Fruit fly (Drosophila melanogaster) whole organism, embryonic: ENCODE data around the gene Hsp70Ba.
A peak's percentile ranks its signal among the peaks of the same experiment; 100 is the strongest.

Experiments
- ATbp ChIP-seq: fragments of 200-800 bp; sonication (Bioruptor generic); optimal IDR thresholded peaks from 2 replicates; lab custom pipeline; 2017; ENCODE audit warnings: missing biosample characterization, mild to moderate bottlenecking, missing genetic modification characterization, missing genetic modification reagents
- Atf6 ChIP-seq: fragments of 200-800 bp; sonication (Bioruptor generic); IDR thresholded peaks from 2 replicates; pipeline ENCODE4 v1.3.6; 2022; ENCODE audit warnings: missing biosample characterization, missing genetic modification characterization
- Awh ChIP-seq: fragments of 200-800 bp; sonication (Bioruptor generic); IDR thresholded peaks from 2 replicates; pipeline ENCODE4, ENCODE4 v1.3.6; 2022; ENCODE audit warnings: missing biosample characterization, missing genetic modification characterization
- B-H2 ChIP-seq: fragments of 200-800 bp; sonication (Bioruptor generic); optimal IDR thresholded peaks from 2 replicates; lab custom pipeline; 2018; ENCODE audit warnings: missing biosample characterization, mild to moderate bottlenecking, missing genetic modification characterization
- CG10321 ChIP-seq: fragments of 200-800 bp; sonication (Bioruptor generic); IDR thresholded peaks from 2 replicates; pipeline ENCODE4 v1.3.6; 2022; ENCODE audit warnings: missing biosample characterization, missing genetic modification characterization
- CG10366 ChIP-seq: fragments of 200-800 bp; sonication (Bioruptor generic); IDR thresholded peaks from 2 replicates; pipeline ENCODE4 v1.3.6; 2022; ENCODE audit warnings: missing biosample characterization, missing genetic modification characterization
- CG10431 ChIP-seq: fragments of 200-800 bp; sonication (Bioruptor generic); optimal IDR thresholded peaks from 3 replicates; lab custom pipeline; 2018; ENCODE audit warnings: missing biosample characterization, mild to moderate bottlenecking, missing genetic modification characterization
- CG10654 ChIP-seq: fragments of 200-800 bp; sonication (Bioruptor generic); optimal IDR thresholded peaks from 2 replicates; lab custom pipeline; 2016; ENCODE audit warnings: missing biosample characterization, missing genetic modification characterization
- CG12071 ChIP-seq: fragments of 200-800 bp; sonication (Bioruptor generic); optimal IDR thresholded peaks from 3 replicates; lab custom pipeline; 2018; ENCODE audit warnings: missing biosample characterization, mild to moderate bottlenecking, missing genetic modification characterization
- CG12299 ChIP-seq: fragments of 200-800 bp; sonication (Bioruptor generic); optimal IDR thresholded peaks from 2 replicates; lab custom pipeline; 2018; ENCODE audit warnings: missing biosample characterization, mild to moderate bottlenecking, missing genetic modification characterization
- CG12659 ChIP-seq: fragments of 200-800 bp; sonication (Bioruptor generic); optimal IDR thresholded peaks from 3 replicates; lab custom pipeline; 2017; ENCODE audit warnings: mild to moderate bottlenecking, missing biosample characterization, missing genetic modification reagents, missing genetic modification characterization
- CG12769 ChIP-seq: fragments of 200-800 bp; sonication (Bioruptor generic); optimal IDR thresholded peaks from 2 replicates; lab custom pipeline; 2019; ENCODE audit warnings: missing biosample characterization, mild to moderate bottlenecking, missing genetic modification characterization, moderate library complexity
- CG13624 ChIP-seq: fragments of 200-800 bp; sonication (Bioruptor generic); optimal IDR thresholded peaks from 2 replicates; lab custom pipeline; 2016; ENCODE audit warnings: missing biosample characterization, missing genetic modification characterization
- CG13894 ChIP-seq: fragments of 200-800 bp; sonication (Bioruptor generic); optimal IDR thresholded peaks from 3 replicates; lab custom pipeline; 2018; ENCODE audit warnings: missing biosample characterization, mild to moderate bottlenecking, missing genetic modification characterization, moderate library complexity
- CG14710 ChIP-seq: fragments of 200-800 bp; sonication (Bioruptor generic); optimal IDR thresholded peaks from 3 replicates; lab custom pipeline; 2019; ENCODE audit warnings: missing biosample characterization, mild to moderate bottlenecking, missing genetic modification characterization, moderate library complexity
- CG15073 ChIP-seq: fragments of 200-800 bp; sonication (Bioruptor generic); optimal IDR thresholded peaks from 2 replicates; lab custom pipeline; 2016; ENCODE audit warnings: missing biosample characterization, missing genetic modification characterization
- CG4424 ChIP-seq: fragments of 200-800 bp; sonication (Bioruptor generic); optimal IDR thresholded peaks from 3 replicates; lab custom pipeline; 2016; ENCODE audit warnings: missing biosample characterization, missing genetic modification characterization
- CG6854 ChIP-seq: fragments of 200-800 bp; sonication (Bioruptor generic); optimal IDR thresholded peaks from 3 replicates; lab custom pipeline; 2017; ENCODE audit warnings: missing biosample characterization, mild to moderate bottlenecking, missing genetic modification characterization
- CG8478 ChIP-seq: fragments of >200 bp; optimal IDR thresholded peaks from 2 replicates; lab custom pipeline; 2018
- CG9932 ChIP-seq: fragments of 200-800 bp; sonication (Bioruptor generic); IDR thresholded peaks from 2 replicates; pipeline ENCODE4 v1.3.6; 2022; ENCODE audit warnings: missing biosample characterization, missing genetic modification characterization
- Chrac-16 ChIP-seq: fragments of 200-800 bp; sonication (Bioruptor generic); optimal IDR thresholded peaks from 3 replicates; lab custom pipeline; 2016; ENCODE audit warnings: missing biosample characterization, missing genetic modification characterization
- ERR ChIP-seq: fragments of 200-800 bp; sonication (Bioruptor generic); optimal IDR thresholded peaks from 2 replicates; lab custom pipeline; 2016; ENCODE audit warnings: missing biosample characterization, missing genetic modification characterization
- Fer1 ChIP-seq: fragments of 200-800 bp; sonication (Bioruptor generic); optimal IDR thresholded peaks from 2 replicates; lab custom pipeline; 2017; ENCODE audit warnings: missing biosample characterization, mild to moderate bottlenecking, missing genetic modification characterization
- Fer3 ChIP-seq: fragments of 200-800 bp; sonication (Bioruptor generic); optimal IDR thresholded peaks from 2 replicates; lab custom pipeline; 2018; ENCODE audit warnings: missing biosample characterization, mild to moderate bottlenecking, missing genetic modification characterization, moderate library complexity
- Gug ChIP-seq: fragments of 200-800 bp; sonication (Bioruptor generic); IDR thresholded peaks from 4 replicates; pipeline ENCODE4 v1.3.6; 2022; ENCODE audit warnings: missing biosample characterization, missing genetic modification characterization
- Lhr ChIP-seq: fragments of 200-800 bp; sonication (Bioruptor generic); optimal IDR thresholded peaks from 3 replicates; lab custom pipeline; 2017; ENCODE audit warnings: mild to moderate bottlenecking, missing biosample characterization, missing genetic modification reagents, missing genetic modification characterization
- Optix ChIP-seq: fragments of 200-800 bp; sonication (Bioruptor generic); IDR thresholded peaks from 3 replicates; pipeline ENCODE4 v1.3.6; 2022; ENCODE audit warnings: missing biosample characterization, missing genetic modification characterization
- Rx ChIP-seq: fragments of 200-800 bp; sonication (Bioruptor generic); IDR thresholded peaks from 2 replicates; pipeline ENCODE4 v1.3.6; 2022; ENCODE audit warnings: missing biosample characterization, missing genetic modification characterization
- Scr ChIP-seq: fragments of 200-800 bp; sonication (Bioruptor generic); IDR thresholded peaks from 2 replicates; pipeline ENCODE4 v1.3.6; 2022; ENCODE audit warnings: missing biosample characterization, missing genetic modification characterization; ENCODE audit not compliant: partially characterized antibody
- Sry-δ ChIP-seq: fragments of 200-800 bp; sonication (Bioruptor generic); optimal IDR thresholded peaks from 2 replicates; lab custom pipeline; 2016; ENCODE audit warnings: missing biosample characterization, missing genetic modification characterization
- YL-1 ChIP-seq: fragments of 200-800 bp; sonication (Bioruptor generic); optimal IDR thresholded peaks from 3 replicates; lab custom pipeline; 2017; ENCODE audit warnings: missing biosample characterization, mild to moderate bottlenecking, missing genetic modification characterization
- bigmax ChIP-seq: fragments of 200-800 bp; sonication (Bioruptor generic); optimal IDR thresholded peaks from 2 replicates; lab custom pipeline; 2018; ENCODE audit warnings: missing biosample characterization, mild to moderate bottlenecking, missing genetic modification characterization
- bsh ChIP-seq, 2 experiments: fragments of 200-800 bp; sonication (Bioruptor generic); optimal IDR thresholded peaks; 2 replicates each; lab custom pipeline; 2017 to 2018; ENCODE audit warnings: mild to moderate bottlenecking in 2 of 2, missing biosample characterization in 2 of 2, missing genetic modification characterization in 2 of 2, moderate library complexity in 1 of 2
- cato ChIP-seq: fragments of 200-800 bp; sonication (Bioruptor generic); optimal IDR thresholded peaks from 2 replicates; lab custom pipeline; 2016; ENCODE audit warnings: missing biosample characterization, missing genetic modification characterization, borderline replicate concordance
- cg ChIP-seq: fragments of 200-800 bp; sonication (Bioruptor generic); optimal IDR thresholded peaks from 3 replicates; lab custom pipeline; 2019; ENCODE audit warnings: missing biosample characterization, mild to moderate bottlenecking, missing genetic modification characterization, moderate library complexity
- chif ChIP-seq, 2 experiments: fragments of 200-800 bp; sonication (Bioruptor generic); optimal IDR thresholded peaks; 3 replicates each; lab custom pipeline; 2016; ENCODE audit warnings: missing biosample characterization in 2 of 2, missing genetic modification characterization in 2 of 2
- dmrt99B ChIP-seq: fragments of 200-800 bp; sonication (Bioruptor generic); optimal IDR thresholded peaks from 2 replicates; lab custom pipeline; 2018; ENCODE audit warnings: missing biosample characterization, mild to moderate bottlenecking, missing genetic modification characterization, moderate library complexity
- esg ChIP-seq: fragments of 200-800 bp; sonication (Bioruptor generic); conservative IDR thresholded peaks from 2 replicates; pipeline ENCODE4 v1.3.6; 2022; ENCODE audit warnings: missing biosample characterization, missing genetic modification characterization
- gem ChIP-seq: fragments of 200-800 bp; sonication (Bioruptor generic); optimal IDR thresholded peaks from 2 replicates; lab custom pipeline; 2019; ENCODE audit warnings: missing biosample characterization, mild to moderate bottlenecking, missing genetic modification characterization, moderate library complexity
- h ChIP-seq: fragments of >200 bp; optimal IDR thresholded peaks from 2 replicates; lab custom pipeline; 2017
- inv ChIP-seq: fragments of 200-800 bp; sonication (Bioruptor generic); IDR thresholded peaks from 2 replicates; pipeline ENCODE4 v1.3.6; 2022; ENCODE audit warnings: missing biosample characterization, missing genetic modification characterization; ENCODE audit not compliant: partially characterized antibody
- lbe ChIP-seq: fragments of 200-800 bp; sonication (Bioruptor generic); optimal IDR thresholded peaks from 2 replicates; lab custom pipeline; 2016; ENCODE audit warnings: missing biosample characterization, mild to moderate bottlenecking, missing genetic modification characterization
- salm ChIP-seq: fragments of 200-800 bp; sonication (Bioruptor generic); optimal IDR thresholded peaks from 2 replicates; lab custom pipeline; 2018; ENCODE audit warnings: missing biosample characterization, mild to moderate bottlenecking, missing genetic modification characterization
- schlank ChIP-seq: fragments of 200-800 bp; sonication (Bioruptor generic); optimal IDR thresholded peaks from 2 replicates; lab custom pipeline; 2018; ENCODE audit warnings: missing biosample characterization, mild to moderate bottlenecking, missing genetic modification characterization
- scrt ChIP-seq: fragments of 200-800 bp; sonication (Bioruptor generic); optimal IDR thresholded peaks from 2 replicates; lab custom pipeline; 2018; ENCODE audit warnings: missing biosample characterization, mild to moderate bottlenecking, missing genetic modification characterization, moderate library complexity
- sens ChIP-seq: fragments of 200-800 bp; sonication (Bioruptor generic); peaks from one replicate; lab custom pipeline; 2016; ENCODE audit warnings: missing biosample characterization, missing genetic modification characterization
- sens-2 ChIP-seq: fragments of 200-800 bp; sonication (Bioruptor generic); IDR thresholded peaks from 2 replicates; pipeline ENCODE4 v1.3.6; 2022; ENCODE audit warnings: missing biosample characterization, missing genetic modification characterization
- slou ChIP-seq: fragments of 200-800 bp; sonication (Bioruptor generic); optimal IDR thresholded peaks from 3 replicates; lab custom pipeline; 2016; ENCODE audit warnings: missing biosample characterization, missing genetic modification characterization
- stc ChIP-seq: fragments of 200-800 bp; sonication (Bioruptor generic); IDR thresholded peaks from 2 replicates; pipeline ENCODE4 v1.3.6; 2022; ENCODE audit warnings: missing biosample characterization, missing genetic modification characterization
- vfl ChIP-seq: fragments of 200-800 bp; sonication (Bioruptor generic); optimal IDR thresholded peaks from 2 replicates; lab custom pipeline; 2016; ENCODE audit warnings: missing biosample characterization, missing genetic modification characterization
- z ChIP-seq: fragments of 200-800 bp; sonication (Bioruptor generic); IDR thresholded peaks from 3 replicates; pipeline ENCODE4 v1.3.6; 2022; ENCODE audit warnings: missing biosample characterization, missing genetic modification characterization
- zf30C ChIP-seq: fragments of 200-800 bp; sonication (Bioruptor generic); optimal IDR thresholded peaks from 3 replicates; lab custom pipeline; 2018; ENCODE audit warnings: missing biosample characterization, mild to moderate bottlenecking, missing genetic modification characterization

The Hsp70Ba gene

DNA sequence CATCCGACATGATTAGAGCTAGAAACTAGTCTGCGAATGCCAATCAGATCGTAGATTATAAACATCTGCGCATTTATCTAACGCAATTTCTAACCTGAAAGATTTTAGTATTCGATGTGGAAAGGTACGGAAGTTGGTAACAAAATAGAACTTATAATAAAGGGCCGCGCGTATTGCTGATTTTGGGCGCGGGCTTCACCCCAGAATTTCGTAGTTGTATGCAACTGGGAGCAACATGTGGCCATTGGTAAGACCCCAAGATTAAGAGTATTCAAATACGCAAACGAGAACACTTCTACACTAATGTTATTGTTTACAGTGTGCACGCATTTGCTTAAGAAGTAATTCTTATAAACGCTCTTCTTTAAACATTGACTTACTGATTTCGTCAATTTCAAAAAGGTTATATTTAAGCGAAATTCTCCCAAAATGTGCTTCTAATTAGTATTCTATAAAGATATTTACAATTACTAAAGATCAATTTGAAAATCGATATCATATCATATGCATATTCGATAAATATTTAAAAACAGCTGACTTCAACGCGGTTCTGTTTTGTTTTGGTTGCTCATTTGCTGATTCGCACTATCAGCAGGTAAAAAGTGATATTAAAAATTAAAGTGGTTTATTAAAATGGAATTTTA, 7.6 kb downstream of the Hsp70Ba start, which contains the start of the genes CG5961 and Polr3C (continued):
- TF ChIP-seq cato (GFP tag; lab: Kevin White, UChicago) (no peak), dmrt99B (no peak), CG10654 (GFP tag; lab: Kevin White, UChicago) (no peak), B-H2 (GFP tag; lab: Kevin White, UChicago) (no peak), CG10366 (GFP tag; lab: Robert Waterston, UW) (no peak), Sry-δ (GFP tag; lab: Kevin White, UChicago) (peak; percentile 41), vfl (GFP tag; lab: Kevin White, UChicago) (no peak), z (GFP tag; lab: Robert Waterston, UW) (no peak), Rx (GFP tag; lab: Robert Waterston, UW) (no peak), CG6854 (GFP tag; lab: Kevin White, UChicago) (no peak), CG4424 (no peak), CG10321 (GFP tag; lab: Robert Waterston, UW) (no peak), esg (no peak), CG13624 (GFP tag; lab: Kevin White, UChicago) (no peak), sens (GFP tag; lab: Kevin White, UChicago) (peak; percentile 27), bsh (GFP tag; optimal IDR thresholded peaks at IDR 0.05; lab: Kevin White, UChicago) (no peak), CG12659 (GFP tag; lab: Kevin White, UChicago) (peak; percentile 35), h (lab: Kevin White, UChicago) (no peak), Awh (GFP tag; lab: Robert Waterston, UW) (no peak), CG12769 (no peak), stc (GFP tag; lab: Robert Waterston, UW) (no peak), Fer3 (tag; lab: Kevin White, UChicago) (no peak), Fer1 (peak; percentile 27), YL-1 (peak; percentile 65), Gug (GFP tag; lab: Robert Waterston, UW) (no peak), cg (peak; percentile 29), CG15073 (no peak), gem (tag; lab: Kevin White, UChicago) (no peak), scrt (GFP tag; lab: Kevin White, UChicago) (no peak), Atf6 (no peak), bigmax (peak; percentile 74), inv (GFP tag; lab: Robert Waterston, UW) (no peak), Scr (GFP tag; lab: Robert Waterston, UW) (peak; percentile 17), salm (no peak), Optix (GFP tag; lab: Robert Waterston, UW) (no peak), CG12071 (GFP tag; lab: Kevin White, UChicago) (no peak), CG9932 (GFP tag; lab: Robert Waterston, UW) (no peak), schlank (tag; lab: Kevin White, UChicago) (no peak), Lhr (GFP tag; lab: Kevin White, UChicago) (no peak), CG13894 (tag; lab: Kevin White, UChicago) (no peak), CG14710 (tag; lab: Kevin White, UChicago) (peak; percentile 56), ATbp (GFP tag; lab: Kevin White, UChicago) (no peak), slou (no peak), CG12299 (tag; lab: Kevin White, UChicago) (no peak), CG8478 (lab: Kevin White, UChicago) (no peak), CG10431 (GFP tag; lab: Kevin White, UChicago) (no peak), zf30C (GFP tag; lab: Kevin White, UChicago) (no peak), ERR (GFP tag; lab: Kevin White, UChicago) (no peak), lbe (GFP tag; lab: Kevin White, UChicago) (no peak), Chrac-16 (GFP tag; lab: Kevin White, UChicago) (no peak), chif (GFP tag; optimal IDR thresholded peaks at IDR 0.05; lab: Kevin White, UChicago) (no peak), sens-2 (GFP tag; lab: Robert Waterston, UW) (no peak)
